Fruit fly (Drosophila melanogaster): Measurements from ENCODE around the gene CG3552.

DNA sequence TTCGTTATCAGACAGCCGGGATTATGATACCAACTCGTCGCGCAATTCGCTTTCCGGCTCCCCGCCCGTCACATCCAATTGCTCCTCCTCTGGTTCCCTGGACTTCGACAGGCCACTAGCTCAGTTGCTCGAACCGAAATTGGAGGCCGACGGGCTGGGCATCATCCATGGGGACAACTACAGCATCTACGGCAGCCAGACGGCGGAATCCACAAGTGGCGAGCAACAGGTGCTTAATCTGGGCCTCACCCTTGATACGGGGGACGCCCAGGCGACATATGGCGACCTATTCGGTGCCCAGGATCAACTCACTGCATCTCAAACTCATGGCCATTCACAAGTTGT lies 25.5 kb upstream of the CG3552 start:
- TF ChIP-seq CG6272 (GFP tag; IDR thresholded peaks at IDR 0.05) (no peak), CG4328 (GFP tag; optimal IDR thresholded peaks at IDR 0.05) (no peak), CG30431 (GFP tag; optimal IDR thresholded peaks at IDR 0.05) (no peak), lov (optimal IDR thresholded peaks at IDR 0.05) (no peak), lov (GFP tag; IDR thresholded peaks at IDR 0.05) (no peak), Scr (GFP tag; IDR thresholded peaks at IDR 0.05; ENCODE audit: partially characterized antibody) (no peak), CG9817 (tag; optimal IDR thresholded peaks at IDR 0.05) (no peak), CG7271 (tag; optimal IDR thresholded peaks at IDR 0.05) (no peak)

All from whole organism, embryonic.